Worm (Caenorhabditis elegans) whole organism, L2 larva: ENCODE results near the gene fog-2.

Experiments used
- F13H6.1 ChIP-seq: sonication (generic microtip); optimal IDR thresholded peaks from 2 replicates; lab custom pipeline; 2016; ENCODE audit warnings: missing genetic modification characterization, missing compliant biosample characterization
- alr-1 ChIP-seq: fragments of 150-350 bp; optimal IDR thresholded peaks from 2 replicates; lab custom pipeline; 2014; ENCODE audit warnings: missing biosample characterization, missing genetic modification characterization
- ama-1 ChIP-seq: fragments of 150-350 bp; optimal IDR thresholded peaks from 2 replicates; lab custom pipeline; 2018; ENCODE audit warnings: inconsistent platforms
- dmd-4 ChIP-seq: sonication (generic microtip); optimal IDR thresholded peaks from 2 replicates; lab custom pipeline; 2017; ENCODE audit warnings: missing biosample characterization, missing genetic modification characterization
- elt-1 ChIP-seq: fragments of 150-350 bp; optimal IDR thresholded peaks from 2 replicates; lab custom pipeline; 2014; ENCODE audit warnings: missing biosample characterization, missing genetic modification characterization
- lin-11 ChIP-seq: fragments of 150-350 bp; sonication (generic microtip); optimal IDR thresholded peaks from 2 replicates; lab custom pipeline; 2014; ENCODE audit warnings: missing biosample characterization, missing genetic modification characterization, inconsistent platforms, mixed read lengths
- lin-13 ChIP-seq: fragments of 150-350 bp; optimal IDR thresholded peaks from 2 replicates; lab custom pipeline; 2014; ENCODE audit warnings: missing biosample characterization, missing genetic modification reagents, missing genetic modification characterization
- nhr-23 ChIP-seq: fragments of 150-350 bp; optimal IDR thresholded peaks from 2 replicates; lab custom pipeline; 2014; ENCODE audit warnings: missing biosample characterization, missing genetic modification reagents, missing genetic modification characterization
- nhr-77 ChIP-seq: fragments of 150-350 bp; optimal IDR thresholded peaks from 2 replicates; lab custom pipeline; 2014; ENCODE audit warnings: missing biosample characterization, missing genetic modification characterization
- peb-1 ChIP-seq: fragments of 150-350 bp; optimal IDR thresholded peaks from 2 replicates; lab custom pipeline; 2014; ENCODE audit warnings: missing biosample characterization, missing genetic modification characterization
- sma-3 ChIP-seq: sonication (generic microtip); optimal IDR thresholded peaks from 2 replicates; lab custom pipeline; 2016; ENCODE audit warnings: missing genetic modification reagents, missing genetic modification characterization, missing compliant biosample characterization
- snpc-4 ChIP-seq: fragments of 150-350 bp; optimal IDR thresholded peaks from 2 replicates; lab custom pipeline; 2014; ENCODE audit warnings: missing biosample characterization, missing genetic modification characterization
- unc-62 ChIP-seq: fragments of 150-350 bp; optimal IDR thresholded peaks from 2 replicates; lab custom pipeline; 2014; ENCODE audit warnings: missing biosample characterization, missing genetic modification reagents, missing genetic modification characterization

- TF ChIP-seq sma-3 (GFP tag; lab: Kevin White, UChicago) (no peak), peb-1 (no peak), snpc-4 (tag; lab: Kevin White, UChicago) (no peak), F13H6.1 (no peak), dmd-4 (tag; lab: Kevin White, UChicago) (no peak), elt-1 (tag; lab: Kevin White, UChicago) (no peak), nhr-77 (no peak), unc-62 (GFP tag; lab: Kevin White, UChicago) (no peak), ama-1 (lab: Kevin White, UChicago) (no peak), lin-11 (tag; lab: Kevin White, UChicago) (no peak), lin-13 (GFP tag; lab: Kevin White, UChicago) (no peak), alr-1 (no peak), nhr-23 (tag; lab: Kevin White, UChicago) (no peak)
Observed at ce11 chrV:20151432-20151831, 47.6 kb upstream of the fog-2 start, which contains the start of gene F19B2.7.
